Fruit fly (Drosophila melanogaster) whole organism, embryonic: ENCODE measurements around the gene CG5500.
A peak's percentile ranks its signal among the peaks of the same experiment; 100 is the strongest.

Source experiments
- Aef1 ChIP-seq: fragments of 200-800 bp; sonication (Bioruptor generic); IDR thresholded peaks from 3 replicates; pipeline ENCODE4 v1.3.6; 2022; ENCODE audit warnings: missing biosample characterization, missing genetic modification characterization
- Bgb ChIP-seq: fragments of 200-800 bp; sonication (Bioruptor generic); IDR thresholded peaks from 2 replicates; pipeline ENCODE4 v1.3.6; 2022; ENCODE audit warnings: missing biosample characterization, missing genetic modification characterization; ENCODE audit not compliant: partially characterized antibody
- Blimp-1 ChIP-seq: fragments of 200-800 bp; sonication (Bioruptor generic); optimal IDR thresholded peaks from 3 replicates; lab custom pipeline; 2018; ENCODE audit warnings: missing biosample characterization, missing genetic modification characterization, mild to moderate bottlenecking, moderate library complexity, missing genetic modification reagents
- BtbVII ChIP-seq: fragments of 200-800 bp; sonication (Bioruptor generic); optimal IDR thresholded peaks from 3 replicates; lab custom pipeline; 2017; ENCODE audit warnings: missing biosample characterization, mild to moderate bottlenecking, missing genetic modification characterization
- CG11085 ChIP-seq: fragments of 200-800 bp; sonication (Bioruptor generic); IDR thresholded peaks from 2 replicates; pipeline ENCODE4 v1.3.6; 2022; ENCODE audit warnings: missing biosample characterization, missing genetic modification characterization
- CG12104 ChIP-seq: fragments of 200-800 bp; sonication (Bioruptor generic); optimal IDR thresholded peaks from 3 replicates; lab custom pipeline; 2016; ENCODE audit warnings: missing biosample characterization, missing genetic modification characterization
- CG12659 ChIP-seq: fragments of 200-800 bp; sonication (Bioruptor generic); optimal IDR thresholded peaks from 3 replicates; lab custom pipeline; 2017; ENCODE audit warnings: mild to moderate bottlenecking, missing biosample characterization, missing genetic modification reagents, missing genetic modification characterization
- CG12942 ChIP-seq: fragments of 200-800 bp; sonication (Bioruptor generic); optimal IDR thresholded peaks from 3 replicates; lab custom pipeline; 2016; ENCODE audit warnings: missing biosample characterization, missing genetic modification characterization
- CG16779 ChIP-seq: fragments of 200-800 bp; sonication (Bioruptor generic); IDR thresholded peaks from 2 replicates; pipeline ENCODE4 v1.3.6; 2022; ENCODE audit warnings: missing biosample characterization, missing genetic modification characterization
- CG18262 ChIP-seq: fragments of 200-800 bp; optimal IDR thresholded peaks from 3 replicates; lab custom pipeline; 2019; ENCODE audit warnings: missing biosample characterization, mild to moderate bottlenecking, missing genetic modification characterization, moderate library complexity
- CG2120 ChIP-seq: fragments of 200-800 bp; sonication (Bioruptor generic); optimal IDR thresholded peaks from 3 replicates; lab custom pipeline; 2016; ENCODE audit warnings: missing biosample characterization, missing genetic modification characterization
- CG32767 ChIP-seq: fragments of 200-800 bp; sonication (Bioruptor generic); IDR thresholded peaks from 2 replicates; pipeline ENCODE4 v1.3.6; 2022; ENCODE audit warnings: missing biosample characterization, missing genetic modification characterization
- CG43689 ChIP-seq: fragments of 200-800 bp; sonication (Bioruptor generic); IDR thresholded peaks from 2 replicates; pipeline ENCODE4 v1.3.6; 2022; ENCODE audit warnings: missing biosample characterization, missing genetic modification characterization
- CG4617 ChIP-seq: fragments of 200-800 bp; sonication (Bioruptor generic); optimal IDR thresholded peaks from 3 replicates; lab custom pipeline; 2016; ENCODE audit warnings: missing biosample characterization, missing genetic modification characterization, borderline replicate concordance
- CG5245 ChIP-seq: fragments of 200-800 bp; sonication (Bioruptor generic); optimal IDR thresholded peaks from 3 replicates; lab custom pipeline; 2016; ENCODE audit warnings: missing biosample characterization, missing genetic modification characterization
- CG6654 ChIP-seq: fragments of 200-800 bp; sonication (Bioruptor generic); optimal IDR thresholded peaks from 2 replicates; lab custom pipeline; 2017; ENCODE audit warnings: missing biosample characterization, mild to moderate bottlenecking, missing genetic modification characterization
- CG8281 ChIP-seq: fragments of 200-800 bp; sonication (Bioruptor generic); optimal IDR thresholded peaks from 2 replicates; lab custom pipeline; 2018; ENCODE audit warnings: missing biosample characterization, mild to moderate bottlenecking, missing genetic modification characterization, moderate library complexity
- CG8290 ChIP-seq, 3 experiments: fragments of 200-800 bp; sonication (Bioruptor generic); optimal IDR thresholded peaks; 2 replicates each; lab custom pipeline; 2016 to 2019; ENCODE audit warnings: missing biosample characterization in 3 of 3, missing genetic modification characterization in 3 of 3, mild to moderate bottlenecking in 2 of 3, moderate library complexity in 1 of 3
- CG9932 ChIP-seq: fragments of 200-800 bp; sonication (Bioruptor generic); IDR thresholded peaks from 2 replicates; pipeline ENCODE4 v1.3.6; 2022; ENCODE audit warnings: missing biosample characterization, missing genetic modification characterization
- CTCF ChIP-seq: fragments of 200-800 bp; sonication (Bioruptor generic); optimal IDR thresholded peaks from 2 replicates; lab custom pipeline; 2017; ENCODE audit warnings: missing biosample characterization, mild to moderate bottlenecking, missing genetic modification characterization, moderate library complexity
- CrebB ChIP-seq: fragments of 200-800 bp; sonication (Bioruptor generic); optimal IDR thresholded peaks from 3 replicates; lab custom pipeline; 2018; ENCODE audit warnings: missing biosample characterization, mild to moderate bottlenecking, missing genetic modification characterization
- Dbx ChIP-seq: fragments of 200-800 bp; sonication (Bioruptor generic); IDR thresholded peaks from 3 replicates; pipeline ENCODE4 v1.3.6; 2022; ENCODE audit warnings: missing biosample characterization, missing genetic modification characterization
- Dek ChIP-seq: fragments of 200-800 bp; sonication (Bioruptor generic); optimal IDR thresholded peaks from 3 replicates; lab custom pipeline; 2019; ENCODE audit warnings: missing biosample characterization, mild to moderate bottlenecking, missing genetic modification characterization, moderate library complexity
- Dll ChIP-seq: fragments of 200-800 bp; sonication (Bioruptor generic); IDR thresholded peaks from 4 replicates; pipeline ENCODE4 v1.3.6; 2022; ENCODE audit warnings: missing biosample characterization, missing genetic modification characterization; ENCODE audit not compliant: partially characterized antibody
- ERR ChIP-seq: fragments of 200-800 bp; sonication (Bioruptor generic); optimal IDR thresholded peaks from 2 replicates; lab custom pipeline; 2016; ENCODE audit warnings: missing biosample characterization, missing genetic modification characterization
- Elba2 ChIP-seq: fragments of 200-800 bp; sonication (Bioruptor generic); optimal IDR thresholded peaks from 3 replicates; lab custom pipeline; 2016; ENCODE audit warnings: missing biosample characterization, missing genetic modification characterization
- H2.0 ChIP-seq: fragments of 200-800 bp; sonication (Bioruptor generic); IDR thresholded peaks from 2 replicates; pipeline ENCODE4 v1.3.6; 2022; ENCODE audit warnings: missing biosample characterization, missing genetic modification characterization
- Hsf ChIP-seq: fragments of 200-800 bp; sonication (Bioruptor generic); optimal IDR thresholded peaks from 3 replicates; lab custom pipeline; 2016; ENCODE audit warnings: missing biosample characterization, missing genetic modification characterization
- Oli ChIP-seq: fragments of 200-800 bp; sonication (Bioruptor generic); optimal IDR thresholded peaks from 2 replicates; lab custom pipeline; 2018; ENCODE audit warnings: missing biosample characterization, mild to moderate bottlenecking, missing genetic modification characterization, moderate library complexity
- Pdp1 ChIP-seq, 2 experiments: fragments of 200-800 bp; sonication (Bioruptor generic); optimal IDR thresholded peaks; 3 replicates each; lab custom pipeline; 2016; ENCODE audit warnings: missing biosample characterization in 2 of 2, missing genetic modification characterization in 2 of 2, mild to moderate bottlenecking in 1 of 2, moderate library complexity in 1 of 2
- bsh ChIP-seq, 2 experiments: fragments of 200-800 bp; sonication (Bioruptor generic); optimal IDR thresholded peaks; 2 replicates each; lab custom pipeline; 2017 to 2018; ENCODE audit warnings: mild to moderate bottlenecking in 2 of 2, missing biosample characterization in 2 of 2, missing genetic modification characterization in 2 of 2, moderate library complexity in 1 of 2
- cad ChIP-seq: fragments of >200 bp; optimal IDR thresholded peaks from 2 replicates; lab custom pipeline; 2017; ENCODE audit warnings: missing biosample characterization, missing genetic modification characterization
- croc ChIP-seq: fragments of 200-800 bp; sonication (Bioruptor generic); conservative IDR thresholded peaks from 3 replicates; pipeline ENCODE4 v1.3.6; 2022; ENCODE audit warnings: missing biosample characterization, missing genetic modification characterization
- crp ChIP-seq, 2 experiments: fragments of 200-800 bp; sonication (Bioruptor generic); optimal IDR thresholded peaks; 2 replicates in 1 of 2; 3 replicates in 1 of 2; lab custom pipeline; 2017; ENCODE audit warnings: missing biosample characterization in 2 of 2, missing genetic modification characterization in 2 of 2, mild to moderate bottlenecking in 1 of 2, moderate library complexity in 1 of 2
- ham ChIP-seq: fragments of 200-800 bp; sonication (Bioruptor generic); IDR thresholded peaks from 2 replicates; pipeline ENCODE4 v1.3.6; 2022; ENCODE audit warnings: missing biosample characterization, missing genetic modification characterization
- hbn ChIP-seq: fragments of 200-800 bp; sonication (Bioruptor generic); IDR thresholded peaks from 2 replicates; pipeline ENCODE4 v1.3.6; 2022; ENCODE audit warnings: missing biosample characterization, missing genetic modification characterization; ENCODE audit not compliant: partially characterized antibody
- her ChIP-seq: fragments of 200-800 bp; sonication (Bioruptor generic); optimal IDR thresholded peaks from 2 replicates; lab custom pipeline; 2016; ENCODE audit warnings: missing biosample characterization, missing genetic modification characterization
- lbe ChIP-seq: fragments of 200-800 bp; sonication (Bioruptor generic); optimal IDR thresholded peaks from 2 replicates; lab custom pipeline; 2016; ENCODE audit warnings: missing biosample characterization, mild to moderate bottlenecking, missing genetic modification characterization
- luna ChIP-seq: fragments of 200-800 bp; sonication (Bioruptor generic); optimal IDR thresholded peaks from 2 replicates; lab custom pipeline; 2016; ENCODE audit warnings: missing biosample characterization, missing genetic modification characterization
- pfk ChIP-seq: fragments of 200-800 bp; sonication (Bioruptor generic); optimal IDR thresholded peaks from 2 replicates; lab custom pipeline; 2018; ENCODE audit warnings: missing biosample characterization, mild to moderate bottlenecking, missing genetic modification characterization, moderate library complexity
- pros ChIP-seq: fragments of 200-800 bp; sonication (Bioruptor generic); optimal IDR thresholded peaks from 3 replicates; lab custom pipeline; 2019; ENCODE audit warnings: missing biosample characterization, mild to moderate bottlenecking, missing genetic modification characterization, moderate library complexity
- repo ChIP-seq: fragments of 200-800 bp; sonication (Bioruptor generic); optimal IDR thresholded peaks from 2 replicates; lab custom pipeline; 2016; ENCODE audit warnings: missing biosample characterization, missing genetic modification characterization
- run ChIP-seq: fragments of 200-800 bp; sonication (Bioruptor generic); optimal IDR thresholded peaks from 3 replicates; lab custom pipeline; 2018; ENCODE audit warnings: missing biosample characterization, mild to moderate bottlenecking, missing genetic modification characterization
- schlank ChIP-seq: fragments of 200-800 bp; sonication (Bioruptor generic); optimal IDR thresholded peaks from 2 replicates; lab custom pipeline; 2018; ENCODE audit warnings: missing biosample characterization, mild to moderate bottlenecking, missing genetic modification characterization
- sens-2 ChIP-seq: fragments of 200-800 bp; sonication (Bioruptor generic); IDR thresholded peaks from 2 replicates; pipeline ENCODE4 v1.3.6; 2022; ENCODE audit warnings: missing biosample characterization, missing genetic modification characterization
- sima ChIP-seq: fragments of 200-800 bp; sonication (Bioruptor generic); optimal IDR thresholded peaks from 2 replicates; lab custom pipeline; 2016; ENCODE audit warnings: missing biosample characterization, missing genetic modification characterization
- trh ChIP-seq: fragments of 200-800 bp; sonication (Bioruptor generic); optimal IDR thresholded peaks from 2 replicates; lab custom pipeline; 2016; ENCODE audit warnings: missing biosample characterization, missing genetic modification characterization
- zen ChIP-seq: fragments of 200-800 bp; sonication (Bioruptor generic); optimal IDR thresholded peaks from 3 replicates; lab custom pipeline; 2018; ENCODE audit warnings: missing biosample characterization, mild to moderate bottlenecking, missing genetic modification characterization, moderate library complexity

Gene CG5500

DNA sequence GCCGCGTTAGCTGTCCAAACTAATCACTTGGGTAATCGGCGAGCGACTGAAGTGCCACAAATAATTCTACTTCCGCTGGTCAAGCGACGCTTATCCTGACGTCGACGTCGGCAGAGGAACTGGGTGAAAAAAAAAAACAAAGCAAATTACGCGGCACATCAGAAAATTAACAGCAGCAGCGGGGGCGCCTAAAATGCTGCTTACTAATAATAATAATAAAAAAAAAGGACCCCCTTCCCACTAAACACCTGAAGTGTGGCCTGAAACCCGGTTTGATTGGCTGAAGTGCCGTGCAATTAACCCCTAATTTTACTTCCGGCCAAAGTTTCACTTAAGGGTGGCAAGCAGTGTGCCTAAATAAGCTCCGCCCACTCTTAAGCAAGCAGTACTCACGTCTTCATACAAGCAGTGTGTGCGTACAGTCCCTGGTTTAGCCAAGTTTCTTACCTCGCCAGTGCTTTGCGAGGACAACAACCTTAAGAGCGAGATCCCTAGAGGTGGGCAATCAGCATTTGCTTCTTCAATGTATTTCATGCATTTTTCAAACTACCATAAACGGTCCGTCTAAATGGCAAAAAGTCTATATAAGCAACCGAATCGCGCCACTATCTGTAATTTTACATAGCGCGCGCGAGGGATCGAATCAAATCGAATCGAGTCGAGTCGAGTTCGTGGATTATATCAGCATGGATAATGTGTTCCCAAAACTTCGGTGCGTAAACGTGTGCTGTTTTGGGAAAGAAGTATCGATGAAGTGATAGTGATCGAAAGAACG lies 4.9 kb downstream of the CG5500 start, which contains the start of the genes ro and T48 (continued):
- TF ChIP-seq Bgb (GFP tag; lab: Robert Waterston, UW), result peak; percentile 84
- TF ChIP-seq CTCF (GFP tag; lab: Kevin White, UChicago), result peak; percentile 78
- no peak for TF ChIP-seq run (tag; lab: Kevin White, UChicago)
- TF ChIP-seq sima, result no peak
- TF ChIP-seq trh (GFP tag; lab: Kevin White, UChicago), result no peak
- TF ChIP-seq crp (GFP tag; optimal IDR thresholded peaks at IDR 0.05; lab: Kevin White, UChicago), result peak in 1 of 2 experiments; percentile 19
- TF ChIP-seq Aef1 (GFP tag; lab: Robert Waterston, UW), result peak; percentile 48; the same call in 2 of the 3 replicates
- TF ChIP-seq BtbVII (GFP tag; lab: Kevin White, UChicago), result no peak
- peak; percentile 42; the same call in 1 of the 2 replicates for TF ChIP-seq CG11085 (GFP tag; lab: Robert Waterston, UW)
- TF ChIP-seq CG43689, result no peak
- no peak for TF ChIP-seq ham (GFP tag; lab: Robert Waterston, UW)
- TF ChIP-seq CG16779 (GFP tag; lab: Robert Waterston, UW), result 0 out of 2 replicates have a peak, but pooled peaks have one; percentile 14
- peak; percentile 61 for TF ChIP-seq Hsf (GFP tag; lab: Kevin White, UChicago)
- TF ChIP-seq repo (GFP tag; lab: Kevin White, UChicago), result peak; percentile 71
- TF ChIP-seq Pdp1 (GFP tag; optimal IDR thresholded peaks at IDR 0.05; lab: Kevin White, UChicago), result peak; percentile 49 to 82
- TF ChIP-seq CG12942 (GFP tag; lab: Kevin White, UChicago), result peak; percentile 56
- TF ChIP-seq CG9932 (GFP tag; lab: Robert Waterston, UW), result peak; percentile 73
- TF ChIP-seq CG12659 (GFP tag; lab: Kevin White, UChicago), result peak; percentile 75
- peak; percentile 69 for TF ChIP-seq CG2120 (GFP tag; lab: Kevin White, UChicago)
- peak; percentile 48 for TF ChIP-seq CG4617 (GFP tag; lab: Kevin White, UChicago)
- peak; percentile 74 for TF ChIP-seq zen
- peak; percentile 51 for TF ChIP-seq CrebB (tag; lab: Kevin White, UChicago)
- TF ChIP-seq luna (GFP tag; lab: Kevin White, UChicago), result peak; percentile 56
- peak; percentile 99 for TF ChIP-seq CG8290 (GFP tag; optimal IDR thresholded peaks at IDR 0.05; lab: Kevin White, UChicago)
- peak; percentile 99 to 100 for TF ChIP-seq CG8290 (tag; optimal IDR thresholded peaks at IDR 0.05; lab: Kevin White, UChicago)
- no peak for TF ChIP-seq CG32767
- peak; percentile 82 for TF ChIP-seq Dek (tag; lab: Kevin White, UChicago)
- TF ChIP-seq bsh (GFP tag; optimal IDR thresholded peaks at IDR 0.05; lab: Kevin White, UChicago), result peak in 1 of 2 experiments; percentile 9
- TF ChIP-seq CG5245 (GFP tag; lab: Kevin White, UChicago), result peak; percentile 22
- TF ChIP-seq hbn (GFP tag; lab: Robert Waterston, UW), result peak; percentile 40
- TF ChIP-seq her (GFP tag; lab: Kevin White, UChicago), result peak; percentile 68
- TF ChIP-seq H2.0, result peak; percentile 30; the same call in 1 of the 2 replicates
- TF ChIP-seq schlank (tag; lab: Kevin White, UChicago), result no peak
- TF ChIP-seq Blimp-1 (GFP tag; lab: Kevin White, UChicago), result peak; percentile 43
- peak; percentile 0 for TF ChIP-seq CG12104
- TF ChIP-seq Dll, result peak; percentile 60; the same call in 1 of the 4 replicates
- TF ChIP-seq croc (GFP tag; lab: Robert Waterston, UW), result no peak
- TF ChIP-seq pfk (GFP tag; lab: Kevin White, UChicago), result no peak
- no peak for TF ChIP-seq lbe
- no peak for TF ChIP-seq Elba2 (GFP tag; lab: Kevin White, UChicago)
- TF ChIP-seq sens-2 (GFP tag; lab: Robert Waterston, UW), result no peak
- TF ChIP-seq CG6654 (GFP tag; lab: Kevin White, UChicago), result no peak
- no peak for TF ChIP-seq Oli (tag; lab: Kevin White, UChicago)
- TF ChIP-seq ERR (GFP tag; lab: Kevin White, UChicago), result peak; percentile 68
- TF ChIP-seq cad (GFP tag; lab: Kevin White, UChicago), result no peak
- no peak for TF ChIP-seq pros (GFP tag; lab: Kevin White, UChicago)
- peak; percentile 66; the same call in 2 of the 3 replicates for TF ChIP-seq Dbx
- no peak for TF ChIP-seq CG18262 (tag; lab: Kevin White, UChicago)
- no peak for TF ChIP-seq CG8281
